Worm (Caenorhabditis elegans): ENCODE results near the gene B0495.5.

B0495.5 gene

ce11 chrII:7651171-7651570 lies 47.1 kb downstream of the B0495.5 start, which contains the start of gene pde-4:
TSS of gene pde-4 (minus strand) at chrII:7651246.
- TF ChIP-seq sptf-1 (tag; optimal IDR thresholded peaks at IDR 0.05) (no peak), pha-4 (tag; optimal IDR thresholded peaks at IDR 0.05) (no peak), sem-2 (GFP tag; optimal IDR thresholded peaks at IDR 0.05) (no peak), snpc-4 (tag; optimal IDR thresholded peaks at IDR 0.05) (no peak), unc-39 (tag; optimal IDR thresholded peaks at IDR 0.05) (no peak), blmp-1 (tag; optimal IDR thresholded peaks at IDR 0.05) (no peak), unc-120 (tag; optimal IDR thresholded peaks at IDR 0.05; ENCODE audit: poor library complexity, severe bottlenecking) (no peak), drap-1 (GFP tag; optimal IDR thresholded peaks at IDR 0.05) (no peak), elt-1 (tag; optimal IDR thresholded peaks at IDR 0.05; ENCODE audit: borderline replicate concordance, insufficient read depth) (no peak), tbx-8 (GFP tag; optimal IDR thresholded peaks at IDR 0.05) (no peak), elt-3 (tag; optimal IDR thresholded peaks at IDR 0.05) (no peak)

Measured in whole organism, mixed stage, embryonic.